Fruit fly (Drosophila melanogaster) whole organism, embryonic: ENCODE results near the gene CG6739.

Experiments used
- ATbp ChIP-seq: fragments of 200-800 bp; sonication (Bioruptor generic); optimal IDR thresholded peaks from 2 replicates; lab custom pipeline; 2017; ENCODE audit warnings: missing biosample characterization, mild to moderate bottlenecking, missing genetic modification characterization, missing genetic modification reagents
- Antp ChIP-seq: fragments of 200-800 bp; sonication (Bioruptor generic); optimal IDR thresholded peaks from 3 replicates; lab custom pipeline; 2016; ENCODE audit warnings: missing biosample characterization, missing genetic modification characterization
- C15 ChIP-seq: fragments of 200-800 bp; sonication (Bioruptor generic); IDR thresholded peaks from 3 replicates; pipeline ENCODE4 v1.3.6; 2022; ENCODE audit warnings: missing biosample characterization, missing genetic modification characterization
- CG10274 ChIP-seq: fragments of 200-800 bp; sonication (Bioruptor generic); optimal IDR thresholded peaks from 3 replicates; lab custom pipeline; 2017; ENCODE audit warnings: missing biosample characterization, mild to moderate bottlenecking, missing genetic modification characterization
- CG10654 ChIP-seq: fragments of 200-800 bp; sonication (Bioruptor generic); optimal IDR thresholded peaks from 2 replicates; lab custom pipeline; 2016; ENCODE audit warnings: missing biosample characterization, missing genetic modification characterization
- CG11560 ChIP-seq: fragments of 200-800 bp; sonication (Bioruptor generic); IDR thresholded peaks from 3 replicates; pipeline ENCODE4 v1.3.6; 2022; ENCODE audit warnings: missing biosample characterization, missing genetic modification characterization
- CG11695 ChIP-seq: fragments of 200-800 bp; sonication (Bioruptor generic); IDR thresholded peaks from 3 replicates; pipeline ENCODE4 v1.3.6; 2022; ENCODE audit warnings: missing biosample characterization, missing genetic modification characterization
- CG12071 ChIP-seq: fragments of 200-800 bp; sonication (Bioruptor generic); optimal IDR thresholded peaks from 3 replicates; lab custom pipeline; 2018; ENCODE audit warnings: missing biosample characterization, mild to moderate bottlenecking, missing genetic modification characterization
- CG12236 ChIP-seq: fragments of 200-800 bp; sonication (Bioruptor generic); optimal IDR thresholded peaks from 2 replicates; lab custom pipeline; 2016; ENCODE audit warnings: missing biosample characterization, missing genetic modification characterization
- CG12299 ChIP-seq: fragments of 200-800 bp; sonication (Bioruptor generic); optimal IDR thresholded peaks from 2 replicates; lab custom pipeline; 2018; ENCODE audit warnings: missing biosample characterization, mild to moderate bottlenecking, missing genetic modification characterization
- CG14667 ChIP-seq: fragments of 200-800 bp; sonication (Bioruptor generic); IDR thresholded peaks from 2 replicates; pipeline ENCODE4 v1.3.6; 2022; ENCODE audit warnings: missing biosample characterization, missing genetic modification characterization
- CG17328 ChIP-seq: fragments of 200-800 bp; sonication (Bioruptor generic); IDR thresholded peaks from 2 replicates; pipeline ENCODE4 v1.3.6; 2022; ENCODE audit warnings: missing biosample characterization, missing genetic modification characterization
- CG18599 ChIP-seq: fragments of 200-800 bp; sonication (Bioruptor generic); optimal IDR thresholded peaks from 3 replicates; lab custom pipeline; 2017; ENCODE audit warnings: missing biosample characterization, missing genetic modification characterization, mild to moderate bottlenecking, moderate library complexity, missing genetic modification reagents
- CG2678 ChIP-seq: fragments of 200-800 bp; sonication (Bioruptor generic); optimal IDR thresholded peaks from 3 replicates; lab custom pipeline; 2019; ENCODE audit warnings: missing biosample characterization, mild to moderate bottlenecking, missing genetic modification characterization, moderate library complexity
- CG2889 ChIP-seq: fragments of 200-800 bp; sonication (Bioruptor generic); IDR thresholded peaks from 3 replicates; pipeline ENCODE4 v1.3.6; 2022; ENCODE audit warnings: missing biosample characterization, missing genetic modification characterization
- CG3995 ChIP-seq: fragments of 200-800 bp; sonication (Bioruptor generic); optimal IDR thresholded peaks from 3 replicates; lab custom pipeline; 2016; ENCODE audit warnings: missing biosample characterization, missing genetic modification characterization
- CG4282 ChIP-seq: fragments of 200-800 bp; sonication (Bioruptor generic); optimal IDR thresholded peaks from 2 replicates; lab custom pipeline; 2016; ENCODE audit warnings: missing biosample characterization, missing genetic modification characterization
- CG4730 ChIP-seq: fragments of 200-800 bp; sonication (Bioruptor generic); IDR thresholded peaks from 2 replicates; pipeline ENCODE4 v1.3.6; 2022; ENCODE audit warnings: missing biosample characterization, missing genetic modification characterization
- CG6272 ChIP-seq: fragments of 200-800 bp; sonication (Bioruptor generic); IDR thresholded peaks from 2 replicates; pipeline ENCODE4 v1.3.6; 2022; ENCODE audit warnings: missing biosample characterization, missing genetic modification characterization
- CG8290 ChIP-seq, 3 experiments: fragments of 200-800 bp; sonication (Bioruptor generic); optimal IDR thresholded peaks; 2 replicates each; lab custom pipeline; 2016 to 2019; ENCODE audit warnings: missing biosample characterization in 3 of 3, missing genetic modification characterization in 3 of 3, mild to moderate bottlenecking in 2 of 3, moderate library complexity in 1 of 3
- CG8924 ChIP-seq: fragments of 200-800 bp; optimal IDR thresholded peaks from 3 replicates; lab custom pipeline; 2019; ENCODE audit warnings: missing biosample characterization, mild to moderate bottlenecking, missing genetic modification characterization, moderate library complexity
- Chrac-16 ChIP-seq: fragments of 200-800 bp; sonication (Bioruptor generic); optimal IDR thresholded peaks from 3 replicates; lab custom pipeline; 2016; ENCODE audit warnings: missing biosample characterization, missing genetic modification characterization
- D19A ChIP-seq: fragments of 200-800 bp; optimal IDR thresholded peaks from 3 replicates; lab custom pipeline; 2019; ENCODE audit warnings: missing biosample characterization, mild to moderate bottlenecking, missing genetic modification characterization, moderate library complexity
- Deaf1 ChIP-seq: fragments of 200-800 bp; optimal IDR thresholded peaks from 3 replicates; lab custom pipeline; 2019; ENCODE audit warnings: missing biosample characterization, mild to moderate bottlenecking, missing genetic modification characterization, moderate library complexity
- Dip3 ChIP-seq: fragments of 200-800 bp; sonication (Bioruptor generic); optimal IDR thresholded peaks from 3 replicates; lab custom pipeline; 2016; ENCODE audit warnings: missing biosample characterization, missing genetic modification characterization
- Dref ChIP-seq: fragments of 200-800 bp; sonication (Bioruptor generic); IDR thresholded peaks from 2 replicates; pipeline ENCODE4 v1.3.6; 2022; ENCODE audit warnings: missing biosample characterization, missing genetic modification characterization
- E2f1 ChIP-seq: fragments of 200-800 bp; sonication (Bioruptor generic); IDR thresholded peaks from 2 replicates; pipeline ENCODE4 v1.3.6; 2022; ENCODE audit warnings: missing biosample characterization, missing genetic modification characterization
- E2f2 ChIP-seq: fragments of 200-800 bp; sonication (Bioruptor generic); IDR thresholded peaks from 2 replicates; pipeline ENCODE4 v1.3.6; 2022; ENCODE audit warnings: missing biosample characterization, missing genetic modification characterization
- Gsc ChIP-seq: fragments of 200-800 bp; sonication (Bioruptor generic); IDR thresholded peaks from 2 replicates; pipeline ENCODE4 v1.3.6; 2022; ENCODE audit warnings: missing biosample characterization, missing genetic modification characterization
- HHEX ChIP-seq: fragments of 200-800 bp; sonication (Bioruptor generic); optimal IDR thresholded peaks from 3 replicates; lab custom pipeline; 2017; ENCODE audit warnings: missing biosample characterization, mild to moderate bottlenecking, missing genetic modification characterization, missing genetic modification reagents
- Hsf ChIP-seq: fragments of 200-800 bp; sonication (Bioruptor generic); optimal IDR thresholded peaks from 3 replicates; lab custom pipeline; 2016; ENCODE audit warnings: missing biosample characterization, missing genetic modification characterization
- NK7.1 ChIP-seq: fragments of 200-800 bp; sonication (Bioruptor generic); optimal IDR thresholded peaks from 3 replicates; lab custom pipeline; 2016; ENCODE audit warnings: missing biosample characterization, missing genetic modification characterization
- Nf-YC ChIP-seq: fragments of 200-800 bp; optimal IDR thresholded peaks from 3 replicates; lab custom pipeline; 2019; ENCODE audit warnings: missing biosample characterization, mild to moderate bottlenecking, missing genetic modification characterization, moderate library complexity
- NfI ChIP-seq: fragments of 200-800 bp; sonication (Bioruptor generic); optimal IDR thresholded peaks from 3 replicates; lab custom pipeline; 2018; ENCODE audit warnings: missing biosample characterization, mild to moderate bottlenecking, missing genetic modification characterization, moderate library complexity
- Ptx1 ChIP-seq: fragments of 200-800 bp; sonication (Bioruptor generic); IDR thresholded peaks from 2 replicates; pipeline ENCODE4 v1.3.6; 2022; ENCODE audit warnings: missing biosample characterization, missing genetic modification characterization
- Tbp ChIP-seq: fragments of >200 bp; optimal IDR thresholded peaks from 2 replicates; lab custom pipeline; 2018; ENCODE audit warnings: missing biosample characterization, missing genetic modification characterization
- Vsx1 ChIP-seq: fragments of 200-800 bp; sonication (Bioruptor generic); optimal IDR thresholded peaks from 2 replicates; lab custom pipeline; 2017; ENCODE audit warnings: missing biosample characterization, mild to moderate bottlenecking, missing genetic modification characterization, missing genetic modification reagents
- ase ChIP-seq: fragments of 200-800 bp; sonication (Bioruptor generic); IDR thresholded peaks from 3 replicates; pipeline ENCODE4 v1.3.6; 2022; ENCODE audit warnings: missing biosample characterization, missing genetic modification characterization
- cad ChIP-seq: fragments of >200 bp; optimal IDR thresholded peaks from 2 replicates; lab custom pipeline; 2017; ENCODE audit warnings: missing biosample characterization, missing genetic modification characterization
- cwo ChIP-seq: fragments of 200-800 bp; sonication (Bioruptor generic); optimal IDR thresholded peaks from 3 replicates; lab custom pipeline; 2017; ENCODE audit warnings: missing biosample characterization, missing genetic modification characterization, mild to moderate bottlenecking, moderate library complexity, missing genetic modification reagents
- fru ChIP-seq: fragments of >200 bp; optimal IDR thresholded peaks from 2 replicates; lab custom pipeline; 2017
- insv ChIP-seq, 2 experiments: fragments of 200-800 bp; sonication (Bioruptor generic); optimal IDR thresholded peaks; 3 replicates each; lab custom pipeline; 2016 to 2018; ENCODE audit warnings: missing biosample characterization in 2 of 2, missing genetic modification characterization in 2 of 2
- lab ChIP-seq: fragments of 200-800 bp; sonication (Bioruptor generic); optimal IDR thresholded peaks from 3 replicates; lab custom pipeline; 2017; ENCODE audit warnings: missing biosample characterization, missing genetic modification characterization, mild to moderate bottlenecking, moderate library complexity, missing genetic modification reagents
- lola ChIP-seq, 3 experiments: fragments of >200 bp in 2 of 3; fragments of 200-800 bp in 1 of 3; sonication (Bioruptor generic) in 1 of 3; optimal IDR thresholded peaks; 2 replicates each; lab custom pipeline; 2017 to 2019; ENCODE audit warnings: missing biosample characterization in 3 of 3, missing genetic modification characterization in 3 of 3, mild to moderate bottlenecking in 1 of 3, moderate library complexity in 1 of 3
- nerfin-1 ChIP-seq: fragments of 200-800 bp; sonication (Bioruptor generic); optimal IDR thresholded peaks from 3 replicates; lab custom pipeline; 2019; ENCODE audit warnings: missing biosample characterization, mild to moderate bottlenecking, missing genetic modification characterization, moderate library complexity
- p53 ChIP-seq: fragments of 200-800 bp; sonication (Bioruptor generic); optimal IDR thresholded peaks from 2 replicates; lab custom pipeline; 2016; ENCODE audit warnings: missing biosample characterization, missing genetic modification characterization
- ranshi ChIP-seq: fragments of 200-800 bp; sonication (Bioruptor generic); IDR thresholded peaks from 2 replicates; pipeline ENCODE4 v1.3.6; 2022; ENCODE audit warnings: missing biosample characterization, missing genetic modification characterization
- run ChIP-seq: fragments of 200-800 bp; sonication (Bioruptor generic); optimal IDR thresholded peaks from 3 replicates; lab custom pipeline; 2018; ENCODE audit warnings: missing biosample characterization, mild to moderate bottlenecking, missing genetic modification characterization
- sug ChIP-seq: fragments of 200-800 bp; optimal IDR thresholded peaks from 2 replicates; lab custom pipeline; 2019; ENCODE audit warnings: missing biosample characterization, mild to moderate bottlenecking, missing genetic modification characterization, moderate library complexity
- tx ChIP-seq: fragments of 200-800 bp; sonication (Bioruptor generic); optimal IDR thresholded peaks from 2 replicates; lab custom pipeline; 2016; ENCODE audit warnings: missing biosample characterization, missing genetic modification characterization
- unc-4 ChIP-seq: fragments of 200-800 bp; sonication (Bioruptor generic); IDR thresholded peaks from 2 replicates; pipeline ENCODE4 v1.3.6; 2022; ENCODE audit warnings: missing biosample characterization, missing genetic modification characterization; ENCODE audit not compliant: partially characterized antibody
- usp ChIP-seq: fragments of >200 bp; optimal IDR thresholded peaks from 2 replicates; lab custom pipeline; 2017; ENCODE audit warnings: missing biosample characterization, missing genetic modification characterization

CG6739 gene

DNA sequence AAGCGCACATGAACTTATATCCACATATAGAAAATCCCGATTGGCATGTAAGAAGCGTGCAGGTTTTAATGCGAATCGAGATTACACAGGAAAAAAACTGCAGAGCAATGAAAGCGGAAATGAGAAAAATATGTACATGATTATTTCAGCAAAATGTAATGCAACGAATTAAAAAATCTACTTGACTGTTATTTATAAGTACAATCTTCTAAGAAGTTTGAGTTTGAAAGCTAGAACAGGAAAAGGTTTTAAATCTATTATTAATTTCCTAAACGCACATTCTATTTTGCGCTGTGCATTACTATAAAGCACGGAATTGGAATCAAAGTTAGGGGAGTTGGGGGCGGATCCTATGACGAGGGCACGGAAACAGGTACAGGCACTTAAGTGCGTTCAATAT lies 6.3 kb upstream of the CG6739 start (continued):
- TF ChIP-seq sug (tag; lab: Kevin White, UChicago), result no peak
- no peak for TF ChIP-seq Tbp (GFP tag; lab: Kevin White, UChicago)
- no peak for TF ChIP-seq CG8290 (GFP tag; optimal IDR thresholded peaks at IDR 0.05; lab: Kevin White, UChicago)
- no peak for TF ChIP-seq CG8290 (tag; optimal IDR thresholded peaks at IDR 0.05; lab: Kevin White, UChicago)
- no peak for TF ChIP-seq CG3995 (GFP tag; lab: Kevin White, UChicago)
- TF ChIP-seq NK7.1 (GFP tag; lab: Kevin White, UChicago), result no peak
- no peak for TF ChIP-seq cad (GFP tag; lab: Kevin White, UChicago)
- TF ChIP-seq CG2889 (GFP tag; lab: Robert Waterston, UW), result no peak
- TF ChIP-seq insv (GFP tag; optimal IDR thresholded peaks at IDR 0.05; lab: Kevin White, UChicago), result no peak
- no peak for TF ChIP-seq Chrac-16 (GFP tag; lab: Kevin White, UChicago)
- no peak for TF ChIP-seq run (tag; lab: Kevin White, UChicago)
- no peak for TF ChIP-seq CG14667
- no peak for TF ChIP-seq p53 (GFP tag; lab: Kevin White, UChicago)
- TF ChIP-seq CG10274 (GFP tag; lab: Kevin White, UChicago), result no peak
- no peak for TF ChIP-seq Gsc
- no peak for TF ChIP-seq CG12236 (GFP tag; lab: Kevin White, UChicago)
- no peak for TF ChIP-seq CG17328 (GFP tag; lab: Robert Waterston, UW)
- TF ChIP-seq nerfin-1 (tag; lab: Kevin White, UChicago), result no peak
- TF ChIP-seq cwo (GFP tag; lab: Kevin White, UChicago), result peak; percentile 42
- TF ChIP-seq E2f2, result no peak
- no peak for TF ChIP-seq lola (GFP tag; optimal IDR thresholded peaks at IDR 0.05; lab: Kevin White, UChicago)
- peak; percentile 13 for TF ChIP-seq CG8924 (tag; lab: Kevin White, UChicago)
- TF ChIP-seq NfI (GFP tag; lab: Kevin White, UChicago), result no peak
- peak; percentile 43 for TF ChIP-seq Hsf (GFP tag; lab: Kevin White, UChicago)
- peak; percentile 66 for TF ChIP-seq lab (GFP tag; lab: Kevin White, UChicago)
- TF ChIP-seq fru (lab: Kevin White, UChicago), result no peak
- TF ChIP-seq CG12299 (tag; lab: Kevin White, UChicago), result no peak
- no peak for TF ChIP-seq Dip3 (GFP tag; lab: Kevin White, UChicago)
- peak; percentile 39 for TF ChIP-seq CG18599 (GFP tag; lab: Kevin White, UChicago)
- no peak for TF ChIP-seq CG6272 (GFP tag; lab: Robert Waterston, UW)
- no peak for TF ChIP-seq CG12071 (GFP tag; lab: Kevin White, UChicago)
- TF ChIP-seq unc-4, result no peak
- no peak for TF ChIP-seq tx (GFP tag; lab: Kevin White, UChicago)
- no peak for TF ChIP-seq CG11560 (tag; lab: Robert Waterston, UW)
- TF ChIP-seq Dref (GFP tag; lab: Robert Waterston, UW), result no peak
- TF ChIP-seq CG11695, result no peak
- TF ChIP-seq HHEX (GFP tag; lab: Kevin White, UChicago), result no peak
- no peak for TF ChIP-seq ranshi (GFP tag; lab: Robert Waterston, UW)
- TF ChIP-seq Ptx1 (GFP tag; lab: Robert Waterston, UW), result 0 out of 2 replicates have a peak, but pooled peaks have one; percentile 7
- no peak for TF ChIP-seq Nf-YC (tag; lab: Kevin White, UChicago)
- TF ChIP-seq usp (GFP tag; lab: Kevin White, UChicago), result no peak
- TF ChIP-seq Deaf1 (tag; lab: Kevin White, UChicago), result no peak
- TF ChIP-seq CG4282 (GFP tag; lab: Kevin White, UChicago), result no peak
- TF ChIP-seq ATbp (GFP tag; lab: Kevin White, UChicago), result no peak
- TF ChIP-seq Antp (GFP tag; lab: Kevin White, UChicago), result no peak
- no peak for TF ChIP-seq Vsx1
- 0 out of 2 replicates have a peak, but pooled peaks have one; percentile 18 for TF ChIP-seq E2f1
- TF ChIP-seq ase (GFP tag; lab: Robert Waterston, UW), result no peak
- TF ChIP-seq D19A, result no peak
- no peak for TF ChIP-seq CG10654 (GFP tag; lab: Kevin White, UChicago)
- no peak for TF ChIP-seq C15 (GFP tag; lab: Robert Waterston, UW)
- TF ChIP-seq CG4730, result no peak
- peak; percentile 60 for TF ChIP-seq CG2678 (tag; lab: Kevin White, UChicago)
